Fruit fly (Drosophila melanogaster) whole organism, embryonic: ENCODE data around the gene Obp99c.

Experiments used
- Abd-B ChIP-seq: fragments of 200-800 bp; sonication (Bioruptor generic); optimal IDR thresholded peaks from 2 replicates; lab custom pipeline; 2018; ENCODE audit warnings: missing biosample characterization, mild to moderate bottlenecking, missing genetic modification characterization, moderate library complexity
- Antp ChIP-seq: fragments of 200-800 bp; sonication (Bioruptor generic); optimal IDR thresholded peaks from 3 replicates; lab custom pipeline; 2016; ENCODE audit warnings: missing biosample characterization, missing genetic modification characterization
- Atf3 ChIP-seq: fragments of 200-800 bp; sonication (Bioruptor generic); optimal IDR thresholded peaks from 3 replicates; lab custom pipeline; 2016; ENCODE audit warnings: missing biosample characterization, missing genetic modification characterization
- B-H2 ChIP-seq: fragments of 200-800 bp; sonication (Bioruptor generic); optimal IDR thresholded peaks from 2 replicates; lab custom pipeline; 2018; ENCODE audit warnings: missing biosample characterization, mild to moderate bottlenecking, missing genetic modification characterization
- BEAF-32 ChIP-seq: fragments of 200-800 bp; sonication (Bioruptor generic); optimal IDR thresholded peaks from 3 replicates; lab custom pipeline; 2017; ENCODE audit warnings: missing biosample characterization, missing genetic modification characterization, mild to moderate bottlenecking, moderate library complexity, missing genetic modification reagents
- BtbVII ChIP-seq: fragments of 200-800 bp; sonication (Bioruptor generic); optimal IDR thresholded peaks from 3 replicates; lab custom pipeline; 2017; ENCODE audit warnings: missing biosample characterization, mild to moderate bottlenecking, missing genetic modification characterization
- CG10431 ChIP-seq: fragments of 200-800 bp; sonication (Bioruptor generic); optimal IDR thresholded peaks from 3 replicates; lab custom pipeline; 2018; ENCODE audit warnings: missing biosample characterization, mild to moderate bottlenecking, missing genetic modification characterization
- CG10654 ChIP-seq: fragments of 200-800 bp; sonication (Bioruptor generic); optimal IDR thresholded peaks from 2 replicates; lab custom pipeline; 2016; ENCODE audit warnings: missing biosample characterization, missing genetic modification characterization
- CG11085 ChIP-seq: fragments of 200-800 bp; sonication (Bioruptor generic); IDR thresholded peaks from 2 replicates; pipeline ENCODE4 v1.3.6; 2022; ENCODE audit warnings: missing biosample characterization, missing genetic modification characterization
- CG14667 ChIP-seq: fragments of 200-800 bp; sonication (Bioruptor generic); IDR thresholded peaks from 2 replicates; pipeline ENCODE4 v1.3.6; 2022; ENCODE audit warnings: missing biosample characterization, missing genetic modification characterization
- CG16813 ChIP-seq: fragments of 200-800 bp; sonication (Bioruptor generic); IDR thresholded peaks from 3 replicates; pipeline ENCODE4 v1.3.6; 2022; ENCODE audit warnings: missing biosample characterization, missing genetic modification characterization; ENCODE audit not compliant: partially characterized antibody
- CG16815 ChIP-seq: fragments of 200-800 bp; sonication (Bioruptor generic); optimal IDR thresholded peaks from 3 replicates; lab custom pipeline; 2017; ENCODE audit warnings: missing biosample characterization, mild to moderate bottlenecking, missing genetic modification characterization
- CG1792 ChIP-seq: fragments of 200-800 bp; sonication (Bioruptor generic); optimal IDR thresholded peaks from 2 replicates; lab custom pipeline; 2016; ENCODE audit warnings: missing biosample characterization, missing genetic modification characterization
- CG18476 ChIP-seq: fragments of 200-800 bp; sonication (Bioruptor generic); optimal IDR thresholded peaks from 2 replicates; lab custom pipeline; 2016; ENCODE audit warnings: missing biosample characterization, mild to moderate bottlenecking, missing genetic modification characterization
- CG2875 ChIP-seq: fragments of 200-800 bp; sonication (Bioruptor generic); optimal IDR thresholded peaks from 2 replicates; lab custom pipeline; 2017; ENCODE audit warnings: missing biosample characterization, mild to moderate bottlenecking, missing genetic modification characterization, missing genetic modification reagents
- CG31365 ChIP-seq: fragments of 200-800 bp; sonication (Bioruptor generic); optimal IDR thresholded peaks from 2 replicates; lab custom pipeline; 2018; ENCODE audit warnings: missing biosample characterization, mild to moderate bottlenecking, missing genetic modification characterization
- CG4730 ChIP-seq: fragments of 200-800 bp; sonication (Bioruptor generic); IDR thresholded peaks from 2 replicates; pipeline ENCODE4 v1.3.6; 2022; ENCODE audit warnings: missing biosample characterization, missing genetic modification characterization
- CG6254 ChIP-seq: fragments of 200-800 bp; sonication (Bioruptor generic); optimal IDR thresholded peaks from 3 replicates; lab custom pipeline; 2017; ENCODE audit warnings: mild to moderate bottlenecking, missing biosample characterization, missing genetic modification reagents, missing genetic modification characterization
- CG6765 ChIP-seq: fragments of 200-800 bp; sonication (Bioruptor generic); optimal IDR thresholded peaks from 3 replicates; lab custom pipeline; 2017; ENCODE audit warnings: missing biosample characterization, mild to moderate bottlenecking, missing genetic modification characterization
- CG7357 ChIP-seq: fragments of 200-800 bp; sonication (Bioruptor generic); IDR thresholded peaks from 3 replicates; pipeline ENCODE4 v1.3.6; 2022; ENCODE audit warnings: missing biosample characterization, missing genetic modification characterization
- CG8388 ChIP-seq: fragments of 200-800 bp; sonication (Bioruptor generic); optimal IDR thresholded peaks from 2 replicates; lab custom pipeline; 2019; ENCODE audit warnings: missing biosample characterization, mild to moderate bottlenecking, missing genetic modification characterization, moderate library complexity
- CG8924 ChIP-seq: fragments of 200-800 bp; optimal IDR thresholded peaks from 3 replicates; lab custom pipeline; 2019; ENCODE audit warnings: missing biosample characterization, mild to moderate bottlenecking, missing genetic modification characterization, moderate library complexity
- D19B ChIP-seq: fragments of 200-800 bp; sonication (Bioruptor generic); optimal IDR thresholded peaks from 2 replicates; lab custom pipeline; 2017; ENCODE audit warnings: missing biosample characterization, mild to moderate bottlenecking, missing genetic modification characterization
- Doc2 ChIP-seq: fragments of 200-800 bp; sonication (Bioruptor generic); IDR thresholded peaks from 2 replicates; pipeline ENCODE4 v1.3.6; 2022; ENCODE audit warnings: missing biosample characterization, missing genetic modification characterization
- E2f1 ChIP-seq: fragments of 200-800 bp; sonication (Bioruptor generic); IDR thresholded peaks from 2 replicates; pipeline ENCODE4 v1.3.6; 2022; ENCODE audit warnings: missing biosample characterization, missing genetic modification characterization
- E2f2 ChIP-seq: fragments of 200-800 bp; sonication (Bioruptor generic); IDR thresholded peaks from 2 replicates; pipeline ENCODE4 v1.3.6; 2022; ENCODE audit warnings: missing biosample characterization, missing genetic modification characterization
- HLH54F ChIP-seq: fragments of 200-800 bp; sonication (Bioruptor generic); optimal IDR thresholded peaks from 3 replicates; lab custom pipeline; 2016; ENCODE audit warnings: missing biosample characterization, missing genetic modification characterization
- HLHmδ ChIP-seq: fragments of 200-800 bp; sonication (Bioruptor generic); optimal IDR thresholded peaks from 2 replicates; lab custom pipeline; 2018; ENCODE audit warnings: missing biosample characterization, mild to moderate bottlenecking, missing genetic modification characterization, moderate library complexity
- Hr3 ChIP-seq: fragments of 200-800 bp; sonication (Bioruptor generic); optimal IDR thresholded peaks from 3 replicates; lab custom pipeline; 2016; ENCODE audit warnings: missing biosample characterization, missing genetic modification characterization
- Med ChIP-seq: fragments of 200-800 bp; sonication (Bioruptor generic); peaks from one replicate; lab custom pipeline; 2016; ENCODE audit warnings: missing biosample characterization, missing genetic modification characterization, mild to moderate bottlenecking, inconsistent platforms, moderate library complexity
- NC2α ChIP-seq: fragments of 200-800 bp; sonication (Bioruptor generic); optimal IDR thresholded peaks from 2 replicates; lab custom pipeline; 2016; ENCODE audit warnings: missing biosample characterization, missing genetic modification characterization
- Opbp ChIP-seq: fragments of 200-800 bp; sonication (Bioruptor generic); IDR thresholded peaks from 3 replicates; pipeline ENCODE4 v1.3.6; 2022; ENCODE audit warnings: missing biosample characterization, missing genetic modification characterization; ENCODE audit not compliant: partially characterized antibody
- Poxn ChIP-seq: fragments of 200-800 bp; sonication (Bioruptor generic); IDR thresholded peaks from 2 replicates; pipeline ENCODE4 v1.3.6; 2022; ENCODE audit warnings: missing biosample characterization, missing genetic modification characterization
- Ravus ChIP-seq: fragments of 200-800 bp; sonication (Bioruptor generic); IDR thresholded peaks from 2 replicates; pipeline ENCODE4 v1.3.6; 2022; ENCODE audit warnings: missing biosample characterization, missing genetic modification characterization
- Taf1 ChIP-seq: fragments of 200-800 bp; sonication (Bioruptor generic); IDR thresholded peaks from 2 replicates; pipeline ENCODE4 v1.3.6; 2022; ENCODE audit warnings: missing biosample characterization, missing genetic modification characterization
- Trl ChIP-seq, 3 experiments: fragments of >200 bp in 2 of 3; fragments of 200-800 bp in 1 of 3; sonication (Bioruptor generic) in 1 of 3; optimal IDR thresholded peaks; 2 replicates in 1 of 3; 3 replicates in 2 of 3; lab custom pipeline; 2016 to 2017; ENCODE audit warnings: missing biosample characterization in 1 of 3, missing genetic modification characterization in 1 of 3
- Xrp1 ChIP-seq: fragments of 200-800 bp; sonication (Bioruptor generic); IDR thresholded peaks from 2 replicates; pipeline ENCODE4 v1.3.6; 2022; ENCODE audit warnings: missing biosample characterization, missing genetic modification characterization
- al ChIP-seq: fragments of 200-800 bp; sonication (Bioruptor generic); IDR thresholded peaks from 2 replicates; pipeline ENCODE4 v1.3.6; 2022; ENCODE audit warnings: missing biosample characterization, missing genetic modification characterization
- bowl ChIP-seq: fragments of 200-800 bp; sonication (Bioruptor generic); IDR thresholded peaks from 2 replicates; pipeline ENCODE4 v1.3.6; 2022; ENCODE audit warnings: missing biosample characterization, missing genetic modification characterization
- esg ChIP-seq: fragments of 200-800 bp; sonication (Bioruptor generic); conservative IDR thresholded peaks from 2 replicates; pipeline ENCODE4 v1.3.6; 2022; ENCODE audit warnings: missing biosample characterization, missing genetic modification characterization
- mirr ChIP-seq: fragments of 200-800 bp; sonication (Bioruptor generic); optimal IDR thresholded peaks from 3 replicates; lab custom pipeline; 2018; ENCODE audit warnings: missing biosample characterization, mild to moderate bottlenecking, missing genetic modification characterization
- otp ChIP-seq: fragments of 200-800 bp; sonication (Bioruptor generic); IDR thresholded peaks from 3 replicates; pipeline ENCODE4, ENCODE4 v1.3.6; 2022; ENCODE audit warnings: missing biosample characterization, missing genetic modification characterization
- pb ChIP-seq: fragments of 200-800 bp; sonication (Bioruptor generic); optimal IDR thresholded peaks from 3 replicates; lab custom pipeline; 2016; ENCODE audit warnings: missing biosample characterization, missing genetic modification characterization
- row ChIP-seq: fragments of 200-800 bp; sonication (Bioruptor generic); IDR thresholded peaks from 3 replicates; pipeline ENCODE4 v1.3.6; 2022; ENCODE audit warnings: missing biosample characterization, missing genetic modification characterization
- sens ChIP-seq: fragments of 200-800 bp; sonication (Bioruptor generic); peaks from one replicate; lab custom pipeline; 2016; ENCODE audit warnings: missing biosample characterization, missing genetic modification characterization
- seq ChIP-seq: fragments of 200-800 bp; sonication (Bioruptor generic); IDR thresholded peaks from 2 replicates; pipeline ENCODE4 v1.3.6; 2022; ENCODE audit warnings: missing biosample characterization, missing genetic modification characterization
- so ChIP-seq: fragments of 200-800 bp; sonication (Bioruptor generic); IDR thresholded peaks from 3 replicates; pipeline ENCODE4 v1.3.6; 2022; ENCODE audit warnings: missing biosample characterization, missing genetic modification characterization
- tna ChIP-seq: fragments of 200-800 bp; sonication (Bioruptor generic); IDR thresholded peaks from 2 replicates; pipeline ENCODE4 v1.3.6; 2022; ENCODE audit warnings: missing biosample characterization, missing genetic modification characterization; ENCODE audit not compliant: partially characterized antibody
- usp ChIP-seq: fragments of >200 bp; optimal IDR thresholded peaks from 2 replicates; lab custom pipeline; 2017; ENCODE audit warnings: missing biosample characterization, missing genetic modification characterization
- vfl ChIP-seq: fragments of 200-800 bp; sonication (Bioruptor generic); optimal IDR thresholded peaks from 2 replicates; lab custom pipeline; 2016; ENCODE audit warnings: missing biosample characterization, missing genetic modification characterization
- vvl ChIP-seq: fragments of 200-800 bp; sonication (Bioruptor generic); IDR thresholded peaks from 2 replicates; pipeline ENCODE4 v1.3.6; 2022; ENCODE audit warnings: missing biosample characterization, missing genetic modification characterization
- zfh2 ChIP-seq: fragments of 200-800 bp; sonication (Bioruptor generic); optimal IDR thresholded peaks from 2 replicates; lab custom pipeline; 2016; ENCODE audit warnings: missing biosample characterization, missing genetic modification characterization

Obp99c gene

DNA sequence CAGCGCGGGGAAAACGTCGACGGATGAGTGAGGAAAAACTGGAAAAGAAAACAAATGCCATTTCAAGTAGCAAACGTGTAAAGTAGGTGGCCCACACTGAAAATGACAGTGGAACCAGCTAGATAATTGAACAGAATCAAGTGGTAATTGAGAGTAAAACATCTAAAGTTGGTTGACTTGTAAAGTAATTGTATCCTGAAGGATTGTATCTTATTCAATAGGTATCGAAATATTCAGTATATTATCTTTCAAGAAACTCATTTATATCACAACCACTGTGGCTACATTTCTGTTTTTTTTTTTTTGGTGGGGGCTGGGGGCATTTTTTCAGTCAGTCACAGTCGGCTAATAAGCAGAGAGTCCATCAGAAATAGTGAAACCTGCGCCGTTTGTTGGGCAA is 10.1 kb upstream of the Obp99c start (continued):
- TF ChIP-seq row (peak; percentile 43; the same call in 2 of the 3 replicates), CG1792 (GFP tag; lab: Kevin White, UChicago) (no peak), usp (GFP tag; lab: Kevin White, UChicago) (no peak), vvl (GFP tag; lab: Robert Waterston, UW) (peak; percentile 86), Hr3 (GFP tag; lab: Kevin White, UChicago) (no peak), HLH54F (no peak), CG7357 (GFP tag; lab: Robert Waterston, UW) (peak; percentile 58; the same call in 2 of the 3 replicates), CG10431 (GFP tag; lab: Kevin White, UChicago) (no peak), CG16813 (no peak), E2f2 (0 out of 2 replicates have a peak, but pooled peaks have one; percentile 8), Ravus (GFP tag; lab: Robert Waterston, UW) (no peak), BEAF-32 (GFP tag; lab: Kevin White, UChicago) (no peak), NC2α (GFP tag; lab: Kevin White, UChicago) (no peak), zfh2 (GFP tag; lab: Kevin White, UChicago) (no peak), CG11085 (GFP tag; lab: Robert Waterston, UW) (no peak), tna (GFP tag; lab: Robert Waterston, UW) (no peak), pb (GFP tag; lab: Kevin White, UChicago) (peak; percentile 1), D19B (no peak), B-H2 (GFP tag; lab: Kevin White, UChicago) (no peak), CG31365 (tag; lab: Kevin White, UChicago) (no peak), al (GFP tag; lab: Robert Waterston, UW) (no peak), Taf1 (GFP tag; lab: Robert Waterston, UW) (no peak), Trl (optimal IDR thresholded peaks at IDR 0.05; lab: Kevin White, UChicago) (no peak), Trl (GFP tag; optimal IDR thresholded peaks at IDR 0.05; lab: Kevin White, UChicago) (peak; percentile 51), CG14667 (GFP tag; lab: Robert Waterston, UW) (no peak), BtbVII (GFP tag; lab: Kevin White, UChicago) (no peak), Med (peak; percentile 78), Atf3 (no peak), CG18476 (no peak), CG6765 (GFP tag; lab: Kevin White, UChicago) (no peak), Antp (peak; percentile 59), Doc2 (GFP tag; lab: Robert Waterston, UW) (no peak), vfl (no peak), CG8924 (no peak), Poxn (GFP tag; lab: Robert Waterston, UW) (no peak), CG6254 (GFP tag; lab: Kevin White, UChicago) (no peak), HLHmδ (no peak), CG16815 (GFP tag; lab: Kevin White, UChicago) (no peak), otp (GFP tag; lab: Robert Waterston, UW) (peak; percentile 64; the same call in 1 of the 3 replicates), mirr (GFP tag; lab: Kevin White, UChicago) (no peak), E2f1 (GFP tag; lab: Robert Waterston, UW) (peak; percentile 50), esg (GFP tag; lab: Robert Waterston, UW) (peak; percentile 59), seq (no peak), Abd-B (GFP tag; lab: Kevin White, UChicago) (no peak), CG4730 (GFP tag; lab: Robert Waterston, UW) (no peak), so (GFP tag; lab: Robert Waterston, UW) (peak; percentile 26; the same call in 1 of the 3 replicates), sens (GFP tag; lab: Kevin White, UChicago) (peak; percentile 83), CG10654 (GFP tag; lab: Kevin White, UChicago) (no peak), CG2875 (GFP tag; lab: Kevin White, UChicago) (peak; percentile 28), Xrp1 (GFP tag; lab: Robert Waterston, UW) (peak; percentile 84), CG8388 (GFP tag; lab: Kevin White, UChicago) (peak; percentile 49), bowl (GFP tag; lab: Robert Waterston, UW) (no peak), Opbp (no peak)
